Fruit fly (Drosophila melanogaster) whole organism, prepupa: ENCODE measurements around the gene Polr3I.

ENCODE experiments used
- Blimp-1 ChIP-seq: fragments of 200-800 bp; sonication (Bioruptor generic); optimal IDR thresholded peaks from 3 replicates; lab custom pipeline; 2017; ENCODE audit warnings: missing biosample characterization, missing genetic modification characterization, mild to moderate bottlenecking, moderate library complexity, missing genetic modification reagents
- CG10631 ChIP-seq: fragments of 200-800 bp; sonication (Bioruptor generic); optimal IDR thresholded peaks from 2 replicates; lab custom pipeline; 2016; ENCODE audit warnings: missing biosample characterization, missing genetic modification characterization
- CG11294 ChIP-seq: fragments of 200-800 bp; sonication (Bioruptor generic); IDR thresholded peaks from 2 replicates; pipeline ENCODE4 v1.3.6; 2022; ENCODE audit warnings: missing biosample characterization, missing genetic modification characterization
- CG11902 ChIP-seq: fragments of 200-800 bp; sonication (Bioruptor generic); optimal IDR thresholded peaks from 3 replicates; lab custom pipeline; 2016; ENCODE audit warnings: missing biosample characterization, missing genetic modification characterization
- CG15336 ChIP-seq: fragments of 200-800 bp; sonication (Bioruptor generic); IDR thresholded peaks from 2 replicates; pipeline ENCODE4 v1.3.6; 2022; ENCODE audit warnings: missing biosample characterization, missing genetic modification characterization
- CG1621 ChIP-seq: fragments of 200-800 bp; sonication (Bioruptor generic); optimal IDR thresholded peaks from 3 replicates; lab custom pipeline; 2018; ENCODE audit warnings: missing biosample characterization, mild to moderate bottlenecking, missing genetic modification characterization
- CG16779 ChIP-seq: fragments of 200-800 bp; sonication (Bioruptor generic); optimal IDR thresholded peaks from 3 replicates; lab custom pipeline; 2017; ENCODE audit warnings: missing biosample characterization, mild to moderate bottlenecking, missing genetic modification characterization
- CG3032 ChIP-seq: fragments of 200-800 bp; optimal IDR thresholded peaks from 2 replicates; lab custom pipeline; 2019; ENCODE audit warnings: missing biosample characterization, mild to moderate bottlenecking, missing genetic modification characterization, moderate library complexity
- CG31627 ChIP-seq: fragments of 200-800 bp; sonication (Bioruptor generic); optimal IDR thresholded peaks from 3 replicates; lab custom pipeline; 2016; ENCODE audit warnings: missing biosample characterization, missing genetic modification characterization
- CG34406 ChIP-seq: fragments of 200-800 bp; sonication (Bioruptor generic); optimal IDR thresholded peaks from 3 replicates; lab custom pipeline; 2016; ENCODE audit warnings: missing biosample characterization, missing genetic modification characterization
- CG3919 ChIP-seq: fragments of 200-800 bp; sonication (Bioruptor generic); optimal IDR thresholded peaks from 3 replicates; lab custom pipeline; 2016; ENCODE audit warnings: missing biosample characterization, missing genetic modification characterization
- CG4318 ChIP-seq: fragments of 200-800 bp; sonication (Bioruptor generic); optimal IDR thresholded peaks from 3 replicates; lab custom pipeline; 2017; ENCODE audit warnings: missing biosample characterization, mild to moderate bottlenecking, missing genetic modification characterization
- CG6163 ChIP-seq: fragments of 200-800 bp; sonication (Bioruptor generic); IDR thresholded peaks from 3 replicates; pipeline ENCODE4 v1.3.6; 2022; ENCODE audit warnings: missing biosample characterization, missing genetic modification characterization
- CG6276 ChIP-seq: fragments of 200-800 bp; sonication (Bioruptor generic); optimal IDR thresholded peaks from 2 replicates; lab custom pipeline; 2017; ENCODE audit warnings: missing biosample characterization, mild to moderate bottlenecking, missing genetic modification characterization
- CG6808 ChIP-seq: fragments of 200-800 bp; sonication (Bioruptor generic); optimal IDR thresholded peaks from 3 replicates; lab custom pipeline; 2017; ENCODE audit warnings: missing biosample characterization, missing genetic modification characterization, mild to moderate bottlenecking, moderate library complexity, missing genetic modification reagents
- CG7368 ChIP-seq: fragments of 200-800 bp; sonication (Bioruptor generic); optimal IDR thresholded peaks from 3 replicates; lab custom pipeline; 2016; ENCODE audit warnings: missing biosample characterization, missing genetic modification characterization
- CG8119 ChIP-seq: fragments of 200-800 bp; sonication (Bioruptor generic); IDR thresholded peaks from 3 replicates; pipeline ENCODE4 v1.3.6; 2022; ENCODE audit warnings: missing biosample characterization, missing genetic modification characterization
- CG8319 ChIP-seq: fragments of 200-800 bp; sonication (Bioruptor generic); optimal IDR thresholded peaks from 3 replicates; lab custom pipeline; 2016; ENCODE audit warnings: missing biosample characterization, missing genetic modification characterization
- CG8632 ChIP-seq: fragments of 200-800 bp; sonication (Bioruptor generic); optimal IDR thresholded peaks from 3 replicates; lab custom pipeline; 2016; ENCODE audit warnings: missing biosample characterization, missing genetic modification characterization
- CG9139 ChIP-seq: fragments of 200-800 bp; sonication (Bioruptor generic); optimal IDR thresholded peaks from 3 replicates; lab custom pipeline; 2017; ENCODE audit warnings: missing biosample characterization, mild to moderate bottlenecking, missing genetic modification characterization
- Eip75B ChIP-seq: fragments of 200-800 bp; sonication (Bioruptor generic); optimal IDR thresholded peaks from 3 replicates; lab custom pipeline; 2016; ENCODE audit warnings: missing biosample characterization, missing genetic modification characterization
- Eip78C ChIP-seq: fragments of 200-800 bp; sonication (Bioruptor generic); peaks from one replicate; lab custom pipeline; 2016; ENCODE audit warnings: missing biosample characterization, missing genetic modification characterization
- Eip93F ChIP-seq: fragments of 200-800 bp; sonication (Bioruptor generic); optimal IDR thresholded peaks from 2 replicates; lab custom pipeline; 2016; ENCODE audit warnings: missing biosample characterization, mild to moderate bottlenecking, missing genetic modification characterization
- Ets21C ChIP-seq: fragments of 200-800 bp; sonication (Bioruptor generic); optimal IDR thresholded peaks from 3 replicates; lab custom pipeline; 2016; ENCODE audit warnings: missing biosample characterization, missing genetic modification characterization
- Ets96B ChIP-seq: fragments of 200-800 bp; optimal IDR thresholded peaks from 2 replicates; lab custom pipeline; 2019; ENCODE audit warnings: missing biosample characterization, mild to moderate bottlenecking, missing genetic modification characterization, moderate library complexity
- Gug ChIP-seq: fragments of 200-800 bp; sonication (Bioruptor generic); IDR thresholded peaks from 2 replicates; pipeline ENCODE4 v1.3.6; 2022; ENCODE audit warnings: missing biosample characterization, missing genetic modification characterization
- Hr39 ChIP-seq: fragments of 200-800 bp; sonication (Bioruptor generic); optimal IDR thresholded peaks from 2 replicates; lab custom pipeline; 2016; ENCODE audit warnings: missing biosample characterization, missing genetic modification characterization
- Hr4 ChIP-seq: fragments of 200-800 bp; sonication (Bioruptor generic); optimal IDR thresholded peaks from 3 replicates; lab custom pipeline; 2016; ENCODE audit warnings: missing biosample characterization, missing genetic modification characterization
- Lpt ChIP-seq: fragments of 200-800 bp; sonication (Bioruptor generic); optimal IDR thresholded peaks from 3 replicates; lab custom pipeline; 2016; ENCODE audit warnings: missing biosample characterization, missing genetic modification characterization
- Met ChIP-seq: fragments of 200-800 bp; sonication (Bioruptor generic); optimal IDR thresholded peaks from 3 replicates; lab custom pipeline; 2016; ENCODE audit warnings: missing biosample characterization, missing genetic modification characterization
- Smox ChIP-seq: fragments of 200-800 bp; sonication (Bioruptor generic); optimal IDR thresholded peaks from 3 replicates; lab custom pipeline; 2016; ENCODE audit warnings: missing biosample characterization, missing genetic modification characterization
- Sox102F ChIP-seq: fragments of 200-800 bp; sonication (Bioruptor generic); optimal IDR thresholded peaks from 2 replicates; lab custom pipeline; 2016; ENCODE audit warnings: missing biosample characterization, mild to moderate bottlenecking, missing genetic modification characterization
- Sox14 ChIP-seq: fragments of 200-800 bp; sonication (Bioruptor generic); optimal IDR thresholded peaks from 3 replicates; lab custom pipeline; 2016; ENCODE audit warnings: missing biosample characterization, missing genetic modification characterization
- Sox15 ChIP-seq: fragments of 200-800 bp; sonication (Bioruptor generic); optimal IDR thresholded peaks from 3 replicates; lab custom pipeline; 2016; ENCODE audit warnings: missing biosample characterization, missing genetic modification characterization
- achi ChIP-seq: fragments of 200-800 bp; sonication (Bioruptor generic); optimal IDR thresholded peaks from 3 replicates; lab custom pipeline; 2016; ENCODE audit warnings: missing biosample characterization, missing genetic modification characterization
- acj6 ChIP-seq: fragments of 200-800 bp; sonication (Bioruptor generic); optimal IDR thresholded peaks from 3 replicates; lab custom pipeline; 2016; ENCODE audit warnings: missing biosample characterization, missing genetic modification characterization
- cyc ChIP-seq: fragments of 200-800 bp; sonication (Bioruptor generic); optimal IDR thresholded peaks from 3 replicates; lab custom pipeline; 2016; ENCODE audit warnings: missing biosample characterization, missing genetic modification characterization
- dac ChIP-seq: fragments of 200-800 bp; sonication (Bioruptor generic); optimal IDR thresholded peaks from 2 replicates; lab custom pipeline; 2017; ENCODE audit warnings: missing biosample characterization, mild to moderate bottlenecking, missing genetic modification characterization
- dsx ChIP-seq: fragments of 200-800 bp; optimal IDR thresholded peaks from 3 replicates; lab custom pipeline; 2019; ENCODE audit warnings: missing biosample characterization, mild to moderate bottlenecking, missing genetic modification characterization, moderate library complexity; ENCODE audit not compliant: poor library complexity, severe bottlenecking
- eg ChIP-seq: fragments of 200-800 bp; sonication (Bioruptor generic); IDR thresholded peaks from 3 replicates; pipeline ENCODE4 v1.3.6; 2022; ENCODE audit warnings: missing biosample characterization, missing genetic modification characterization
- fd59A ChIP-seq: fragments of 200-800 bp; sonication (Bioruptor generic); optimal IDR thresholded peaks from 2 replicates; lab custom pipeline; 2017; ENCODE audit warnings: missing biosample characterization, mild to moderate bottlenecking, missing genetic modification characterization, missing genetic modification reagents
- fd85E ChIP-seq: fragments of 200-800 bp; sonication (Bioruptor generic); optimal IDR thresholded peaks from 3 replicates; lab custom pipeline; 2016; ENCODE audit warnings: missing biosample characterization, missing genetic modification characterization
- lz ChIP-seq: fragments of 200-800 bp; sonication (Bioruptor generic); optimal IDR thresholded peaks from 3 replicates; lab custom pipeline; 2016; ENCODE audit warnings: missing biosample characterization, missing genetic modification characterization
- pdm3 ChIP-seq: fragments of 200-800 bp; sonication (Bioruptor generic); optimal IDR thresholded peaks from 3 replicates; lab custom pipeline; 2016; ENCODE audit warnings: missing biosample characterization, missing genetic modification characterization
- salr ChIP-seq, 2 experiments: fragments of 200-800 bp; sonication (Bioruptor generic); optimal IDR thresholded peaks; 3 replicates each; lab custom pipeline; 2016 to 2018; ENCODE audit warnings: missing biosample characterization in 2 of 2, missing genetic modification characterization in 2 of 2, mild to moderate bottlenecking in 1 of 2
- spab ChIP-seq: fragments of 200-800 bp; sonication (Bioruptor generic); optimal IDR thresholded peaks from 2 replicates; lab custom pipeline; 2017; ENCODE audit warnings: missing biosample characterization, mild to moderate bottlenecking, missing genetic modification characterization, missing genetic modification reagents
- ss ChIP-seq, 2 experiments: fragments of 200-800 bp; sonication (Bioruptor generic); optimal IDR thresholded peaks; 2 replicates in 1 of 2; 3 replicates in 1 of 2; lab custom pipeline; 2017 to 2018; ENCODE audit warnings: mild to moderate bottlenecking in 2 of 2, missing biosample characterization in 2 of 2, missing genetic modification characterization in 2 of 2, moderate library complexity in 1 of 2
- svp ChIP-seq: fragments of 200-800 bp; sonication (Bioruptor generic); peaks from one replicate; lab custom pipeline; 2016; ENCODE audit warnings: missing biosample characterization, missing genetic modification characterization
- topi ChIP-seq: fragments of 200-800 bp; sonication (Bioruptor generic); optimal IDR thresholded peaks from 3 replicates; lab custom pipeline; 2016; ENCODE audit warnings: missing biosample characterization, missing genetic modification characterization
- vri ChIP-seq: fragments of 200-800 bp; sonication (Bioruptor generic); optimal IDR thresholded peaks from 3 replicates; lab custom pipeline; 2016; ENCODE audit warnings: missing biosample characterization, mild to moderate bottlenecking, missing genetic modification characterization

Polr3I gene

DNA sequence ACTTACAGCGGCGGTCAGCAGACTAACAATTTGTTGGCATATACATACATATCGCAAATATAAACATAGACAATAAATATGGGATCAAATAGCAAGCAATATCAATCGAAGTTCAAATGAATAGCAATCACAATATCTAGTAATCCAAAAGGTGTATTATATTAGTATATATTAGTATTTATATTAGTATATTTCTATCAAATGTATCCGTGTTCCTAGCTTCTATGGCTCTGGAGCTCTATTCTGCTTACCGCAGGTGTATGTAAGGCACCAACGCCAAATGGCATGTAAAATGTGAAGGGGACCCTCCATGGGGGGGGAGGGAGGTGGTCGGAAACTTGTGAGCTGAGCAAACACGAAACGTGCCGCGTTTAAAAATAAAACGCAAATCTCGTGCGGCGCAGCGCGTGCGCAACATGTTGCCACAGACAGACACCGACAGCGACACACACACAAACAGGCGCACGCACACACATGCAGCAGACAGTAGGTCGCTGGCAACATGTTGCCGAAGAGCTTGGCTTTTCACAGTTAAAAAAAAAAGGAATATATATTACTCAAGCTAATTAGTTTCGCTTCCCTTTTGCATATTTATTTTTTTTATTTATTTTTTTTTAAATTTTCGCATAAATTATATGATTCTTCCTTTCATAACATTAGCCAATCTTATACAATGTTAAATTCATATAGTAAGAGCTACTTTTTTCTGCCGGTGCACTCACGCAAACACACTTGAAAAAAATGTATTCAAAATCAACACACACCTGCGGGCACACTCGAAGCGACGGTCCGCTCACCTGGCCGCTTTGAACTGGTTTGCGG is 46.3 kb downstream of the Polr3I start:
- peak; percentile 37 to 64 for TF ChIP-seq salr (GFP tag; optimal IDR thresholded peaks at IDR 0.05; lab: Kevin White, UChicago)
- peak; percentile 69 for TF ChIP-seq CG6276 (GFP tag; lab: Kevin White, UChicago)
- TF ChIP-seq CG8319 (GFP tag; lab: Kevin White, UChicago): peak; percentile 3
- TF ChIP-seq CG34406 (GFP tag; lab: Kevin White, UChicago): peak; percentile 65
- TF ChIP-seq fd85E (GFP tag; lab: Kevin White, UChicago): no peak
- TF ChIP-seq Smox: peak; percentile 46
- TF ChIP-seq CG15336 (GFP tag; lab: Robert Waterston, UW): peak; percentile 86
- peak; percentile 63 for TF ChIP-seq CG8632 (GFP tag; lab: Kevin White, UChicago)
- peak; percentile 85 for TF ChIP-seq dsx (GFP tag; lab: Kevin White, UChicago)
- peak; percentile 78 for TF ChIP-seq CG3919 (GFP tag; lab: Kevin White, UChicago)
- peak; percentile 42 for TF ChIP-seq spab (GFP tag; lab: Kevin White, UChicago)
- TF ChIP-seq Ets21C (GFP tag; lab: Kevin White, UChicago): peak; percentile 38
- peak; percentile 43 for TF ChIP-seq CG1621 (tag; lab: Kevin White, UChicago)
- peak; percentile 73 for TF ChIP-seq CG6163 (GFP tag; lab: Robert Waterston, UW)
- peak; percentile 73 for TF ChIP-seq CG3032 (tag; lab: Kevin White, UChicago)
- peak; percentile 57 to 79 for TF ChIP-seq ss (GFP tag; optimal IDR thresholded peaks at IDR 0.05; lab: Kevin White, UChicago)
- peak; percentile 77 for TF ChIP-seq Eip75B (GFP tag; lab: Kevin White, UChicago)
- peak; percentile 69 for TF ChIP-seq fd59A (GFP tag; lab: Kevin White, UChicago)
- peak; percentile 16 for TF ChIP-seq vri (GFP tag; lab: Kevin White, UChicago)
- peak; percentile 54 for TF ChIP-seq cyc (GFP tag; lab: Kevin White, UChicago)
- TF ChIP-seq CG16779 (tag; lab: Kevin White, UChicago): peak; percentile 54
- peak; percentile 76 for TF ChIP-seq CG10631
- TF ChIP-seq lz (GFP tag; lab: Kevin White, UChicago): peak; percentile 59
- TF ChIP-seq Blimp-1 (GFP tag; lab: Kevin White, UChicago): peak; percentile 56
- no peak for TF ChIP-seq Sox15 (GFP tag; lab: Kevin White, UChicago)
- TF ChIP-seq Gug (GFP tag; lab: Robert Waterston, UW): peak; percentile 69
- peak; percentile 62 for TF ChIP-seq CG6808 (GFP tag; lab: Kevin White, UChicago)
- TF ChIP-seq CG31627 (GFP tag; lab: Kevin White, UChicago): peak; percentile 39
- TF ChIP-seq topi (GFP tag; lab: Kevin White, UChicago): peak; percentile 59
- TF ChIP-seq Hr39 (GFP tag; lab: Kevin White, UChicago): peak; percentile 36
- peak; percentile 40 for TF ChIP-seq CG7368
- TF ChIP-seq Hr4 (GFP tag; lab: Kevin White, UChicago): peak; percentile 73
- TF ChIP-seq achi (GFP tag; lab: Kevin White, UChicago): peak; percentile 58
- TF ChIP-seq pdm3 (GFP tag; lab: Kevin White, UChicago): peak; percentile 52
- TF ChIP-seq Met (GFP tag; lab: Kevin White, UChicago): peak; percentile 47
- peak; percentile 23 for TF ChIP-seq Sox14
- peak; percentile 43 for TF ChIP-seq CG4318
- peak; percentile 70; the same call in 1 of the 2 replicates for TF ChIP-seq CG11294
- peak; percentile 84 for TF ChIP-seq eg
- TF ChIP-seq Sox102F: peak; percentile 36
- TF ChIP-seq svp (GFP tag; lab: Kevin White, UChicago): peak; percentile 81
- peak; percentile 37 for TF ChIP-seq CG11902 (GFP tag; lab: Kevin White, UChicago)
- TF ChIP-seq CG9139 (GFP tag; lab: Kevin White, UChicago): peak; percentile 43
- TF ChIP-seq CG8119 (GFP tag; lab: Robert Waterston, UW): peak; percentile 84
- TF ChIP-seq dac (GFP tag; lab: Kevin White, UChicago): peak; percentile 33
- TF ChIP-seq acj6 (GFP tag; lab: Kevin White, UChicago): peak; percentile 75
- TF ChIP-seq Ets96B (tag; lab: Kevin White, UChicago): peak; percentile 70
- TF ChIP-seq Eip93F: peak; percentile 18
- TF ChIP-seq Eip78C: peak; percentile 92
- peak; percentile 65 for TF ChIP-seq Lpt (GFP tag; lab: Kevin White, UChicago)
